Fruit fly (Drosophila melanogaster) whole organism, embryonic: ENCODE results near the gene AP-1mu.

Source experiments
- Abd-B ChIP-seq: fragments of 200-800 bp; sonication (Bioruptor generic); optimal IDR thresholded peaks from 2 replicates; lab custom pipeline; 2018; ENCODE audit warnings: missing biosample characterization, mild to moderate bottlenecking, missing genetic modification characterization, moderate library complexity
- Bteb2 ChIP-seq: fragments of 200-800 bp; sonication (Bioruptor generic); optimal IDR thresholded peaks from 2 replicates; lab custom pipeline; 2016; ENCODE audit warnings: missing biosample characterization, missing genetic modification characterization
- C15 ChIP-seq: fragments of 200-800 bp; sonication (Bioruptor generic); IDR thresholded peaks from 3 replicates; pipeline ENCODE4 v1.3.6; 2022; ENCODE audit warnings: missing biosample characterization, missing genetic modification characterization
- CG10147 ChIP-seq: fragments of 200-800 bp; sonication (Bioruptor generic); optimal IDR thresholded peaks from 2 replicates; lab custom pipeline; 2019; ENCODE audit warnings: missing biosample characterization, mild to moderate bottlenecking, missing genetic modification characterization, moderate library complexity
- CG10366 ChIP-seq: fragments of 200-800 bp; sonication (Bioruptor generic); IDR thresholded peaks from 2 replicates; pipeline ENCODE4 v1.3.6; 2022; ENCODE audit warnings: missing biosample characterization, missing genetic modification characterization
- CG11504 ChIP-seq: fragments of 200-800 bp; sonication (Bioruptor generic); optimal IDR thresholded peaks from 3 replicates; lab custom pipeline; 2019; ENCODE audit warnings: missing biosample characterization, mild to moderate bottlenecking, missing genetic modification characterization, moderate library complexity
- CG11695 ChIP-seq: fragments of 200-800 bp; sonication (Bioruptor generic); IDR thresholded peaks from 3 replicates; pipeline ENCODE4 v1.3.6; 2022; ENCODE audit warnings: missing biosample characterization, missing genetic modification characterization
- CG11696 ChIP-seq: fragments of 200-800 bp; sonication (Bioruptor generic); IDR thresholded peaks from 2 replicates; pipeline ENCODE4 v1.3.6; 2022; ENCODE audit warnings: missing biosample characterization, missing genetic modification characterization
- CG12299 ChIP-seq: fragments of 200-800 bp; sonication (Bioruptor generic); optimal IDR thresholded peaks from 2 replicates; lab custom pipeline; 2018; ENCODE audit warnings: missing biosample characterization, mild to moderate bottlenecking, missing genetic modification characterization
- CG15073 ChIP-seq: fragments of 200-800 bp; sonication (Bioruptor generic); optimal IDR thresholded peaks from 2 replicates; lab custom pipeline; 2016; ENCODE audit warnings: missing biosample characterization, missing genetic modification characterization
- CG1602 ChIP-seq: fragments of 200-800 bp; sonication (Bioruptor generic); optimal IDR thresholded peaks from 3 replicates; lab custom pipeline; 2016; ENCODE audit warnings: missing biosample characterization, missing genetic modification characterization
- CG2120 ChIP-seq: fragments of 200-800 bp; sonication (Bioruptor generic); optimal IDR thresholded peaks from 3 replicates; lab custom pipeline; 2016; ENCODE audit warnings: missing biosample characterization, missing genetic modification characterization
- CG30020 ChIP-seq: fragments of 200-800 bp; optimal IDR thresholded peaks from 2 replicates; lab custom pipeline; 2019; ENCODE audit warnings: missing biosample characterization, mild to moderate bottlenecking, missing genetic modification characterization, moderate library complexity
- CG30431 ChIP-seq: fragments of 200-800 bp; sonication (Bioruptor generic); optimal IDR thresholded peaks from 2 replicates; lab custom pipeline; 2017; ENCODE audit warnings: missing biosample characterization, missing genetic modification characterization
- CG3847 ChIP-seq: fragments of 200-800 bp; sonication (Bioruptor generic); IDR thresholded peaks from 2 replicates; pipeline ENCODE4 v1.3.6; 2022; ENCODE audit warnings: missing biosample characterization, missing genetic modification characterization
- CG42726 ChIP-seq: fragments of 200-800 bp; sonication (Bioruptor generic); IDR thresholded peaks from 2 replicates; pipeline ENCODE4 v1.3.6; 2022; ENCODE audit warnings: missing biosample characterization, missing genetic modification characterization; ENCODE audit not compliant: partially characterized antibody
- CG4617 ChIP-seq: fragments of 200-800 bp; sonication (Bioruptor generic); optimal IDR thresholded peaks from 3 replicates; lab custom pipeline; 2016; ENCODE audit warnings: missing biosample characterization, missing genetic modification characterization, borderline replicate concordance
- CG5245 ChIP-seq: fragments of 200-800 bp; sonication (Bioruptor generic); optimal IDR thresholded peaks from 3 replicates; lab custom pipeline; 2016; ENCODE audit warnings: missing biosample characterization, missing genetic modification characterization
- CG6254 ChIP-seq: fragments of 200-800 bp; sonication (Bioruptor generic); optimal IDR thresholded peaks from 3 replicates; lab custom pipeline; 2017; ENCODE audit warnings: mild to moderate bottlenecking, missing biosample characterization, missing genetic modification reagents, missing genetic modification characterization
- CG6765 ChIP-seq: fragments of 200-800 bp; sonication (Bioruptor generic); optimal IDR thresholded peaks from 3 replicates; lab custom pipeline; 2017; ENCODE audit warnings: missing biosample characterization, mild to moderate bottlenecking, missing genetic modification characterization
- CG7963 ChIP-seq: fragments of 200-800 bp; sonication (Bioruptor generic); IDR thresholded peaks from 3 replicates; pipeline ENCODE4 v1.3.6; 2022; ENCODE audit warnings: missing biosample characterization, missing genetic modification characterization; ENCODE audit not compliant: partially characterized antibody
- CG9932 ChIP-seq: fragments of 200-800 bp; sonication (Bioruptor generic); IDR thresholded peaks from 2 replicates; pipeline ENCODE4 v1.3.6; 2022; ENCODE audit warnings: missing biosample characterization, missing genetic modification characterization
- Dbx ChIP-seq: fragments of 200-800 bp; sonication (Bioruptor generic); IDR thresholded peaks from 3 replicates; pipeline ENCODE4 v1.3.6; 2022; ENCODE audit warnings: missing biosample characterization, missing genetic modification characterization
- Ets97D ChIP-seq: fragments of 200-800 bp; sonication (Bioruptor generic); optimal IDR thresholded peaks from 3 replicates; lab custom pipeline; 2016; ENCODE audit warnings: missing biosample characterization, missing genetic modification characterization
- Jarid2 ChIP-seq: fragments of 200-800 bp; sonication (Bioruptor generic); optimal IDR thresholded peaks from 3 replicates; lab custom pipeline; 2017; ENCODE audit warnings: mild to moderate bottlenecking, missing biosample characterization, missing genetic modification reagents, missing genetic modification characterization
- MTF-1 ChIP-seq: fragments of 200-800 bp; sonication (Bioruptor generic); optimal IDR thresholded peaks from 2 replicates; lab custom pipeline; 2018; ENCODE audit warnings: missing biosample characterization, mild to moderate bottlenecking, missing genetic modification characterization, borderline replicate concordance
- NC2β ChIP-seq: fragments of 200-800 bp; sonication (Bioruptor generic); optimal IDR thresholded peaks from 2 replicates; lab custom pipeline; 2016; ENCODE audit warnings: missing biosample characterization, missing genetic modification characterization
- NK7.1 ChIP-seq: fragments of 200-800 bp; sonication (Bioruptor generic); optimal IDR thresholded peaks from 3 replicates; lab custom pipeline; 2016; ENCODE audit warnings: missing biosample characterization, missing genetic modification characterization
- Rfx ChIP-seq: fragments of 200-800 bp; sonication (Bioruptor generic); IDR thresholded peaks from 2 replicates; pipeline ENCODE4 v1.3.6; 2022; ENCODE audit warnings: missing biosample characterization, missing genetic modification characterization
- Six4 ChIP-seq: fragments of 200-800 bp; sonication (Bioruptor generic); optimal IDR thresholded peaks from 2 replicates; lab custom pipeline; 2016; ENCODE audit warnings: missing biosample characterization, missing genetic modification characterization
- Ssrp ChIP-seq: fragments of 200-800 bp; sonication (Bioruptor generic); optimal IDR thresholded peaks from 2 replicates; lab custom pipeline; 2018; ENCODE audit warnings: missing biosample characterization, mild to moderate bottlenecking, missing genetic modification characterization, moderate library complexity
- dati ChIP-seq: fragments of 200-800 bp; sonication (Bioruptor generic); IDR thresholded peaks from 2 replicates; pipeline ENCODE4 v1.3.6; 2022; ENCODE audit warnings: missing biosample characterization, missing genetic modification characterization
- dmrt99B ChIP-seq: fragments of 200-800 bp; sonication (Bioruptor generic); optimal IDR thresholded peaks from 2 replicates; lab custom pipeline; 2018; ENCODE audit warnings: missing biosample characterization, mild to moderate bottlenecking, missing genetic modification characterization, moderate library complexity
- emc ChIP-seq: fragments of 200-800 bp; sonication (Bioruptor generic); optimal IDR thresholded peaks from 2 replicates; lab custom pipeline; 2016; ENCODE audit warnings: missing biosample characterization, missing genetic modification characterization
- gce ChIP-seq: fragments of 200-800 bp; sonication (Bioruptor generic); IDR thresholded peaks from 3 replicates; pipeline ENCODE4 v1.3.6; 2022; ENCODE audit warnings: missing biosample characterization, missing genetic modification characterization
- gsb ChIP-seq: fragments of 200-800 bp; sonication (Bioruptor generic); IDR thresholded peaks from 2 replicates; pipeline ENCODE4 v1.3.6; 2022; ENCODE audit warnings: missing biosample characterization, missing genetic modification characterization
- gsb-n ChIP-seq: fragments of 200-800 bp; sonication (Bioruptor generic); optimal IDR thresholded peaks from 3 replicates; lab custom pipeline; 2018; ENCODE audit warnings: missing biosample characterization, mild to moderate bottlenecking, missing genetic modification characterization
- hkb ChIP-seq, 2 experiments: fragments of 200-800 bp in 1 of 2; fragments of >200 bp in 1 of 2; sonication (Bioruptor generic) in 1 of 2; IDR thresholded peaks in 1 of 2; optimal IDR thresholded peaks in 1 of 2; 2 replicates each; pipeline versions ENCODE4 v1.3.6 to Lab custom; 2017 to 2022; ENCODE audit warnings: missing biosample characterization in 1 of 2, missing genetic modification characterization in 1 of 2
- ind ChIP-seq: fragments of 200-800 bp; sonication (Bioruptor generic); optimal IDR thresholded peaks from 3 replicates; lab custom pipeline; 2016; ENCODE audit warnings: missing biosample characterization, missing genetic modification characterization
- inv ChIP-seq: fragments of 200-800 bp; sonication (Bioruptor generic); IDR thresholded peaks from 2 replicates; pipeline ENCODE4 v1.3.6; 2022; ENCODE audit warnings: missing biosample characterization, missing genetic modification characterization; ENCODE audit not compliant: partially characterized antibody
- kay ChIP-seq: fragments of 200-800 bp; sonication (Bioruptor generic); optimal IDR thresholded peaks from 2 replicates; lab custom pipeline; 2016; ENCODE audit warnings: missing biosample characterization, missing genetic modification characterization
- lola ChIP-seq, 3 experiments: fragments of >200 bp in 2 of 3; fragments of 200-800 bp in 1 of 3; sonication (Bioruptor generic) in 1 of 3; optimal IDR thresholded peaks; 2 replicates each; lab custom pipeline; 2017 to 2019; ENCODE audit warnings: missing biosample characterization in 3 of 3, missing genetic modification characterization in 3 of 3, mild to moderate bottlenecking in 1 of 3, moderate library complexity in 1 of 3
- luna ChIP-seq: fragments of 200-800 bp; sonication (Bioruptor generic); optimal IDR thresholded peaks from 2 replicates; lab custom pipeline; 2016; ENCODE audit warnings: missing biosample characterization, missing genetic modification characterization
- nerfin-2 ChIP-seq: fragments of 200-800 bp; sonication (Bioruptor generic); IDR thresholded peaks from 2 replicates; pipeline ENCODE4 v1.3.6; 2022; ENCODE audit warnings: missing biosample characterization, missing genetic modification characterization; ENCODE audit not compliant: partially characterized antibody
- nom ChIP-seq: fragments of 200-800 bp; sonication (Bioruptor generic); optimal IDR thresholded peaks from 2 replicates; lab custom pipeline; 2017; ENCODE audit warnings: missing biosample characterization, missing genetic modification characterization, mild to moderate bottlenecking, moderate library complexity, missing genetic modification reagents
- odd ChIP-seq: fragments of 200-800 bp; sonication (Bioruptor generic); optimal IDR thresholded peaks from 2 replicates; lab custom pipeline; 2017; ENCODE audit warnings: missing biosample characterization, mild to moderate bottlenecking, missing genetic modification characterization
- ro ChIP-seq: fragments of 200-800 bp; sonication (Bioruptor generic); IDR thresholded peaks from 2 replicates; pipeline ENCODE4 v1.3.6; 2022; ENCODE audit warnings: missing biosample characterization, missing genetic modification characterization
- scrt ChIP-seq: fragments of 200-800 bp; sonication (Bioruptor generic); optimal IDR thresholded peaks from 2 replicates; lab custom pipeline; 2018; ENCODE audit warnings: missing biosample characterization, mild to moderate bottlenecking, missing genetic modification characterization, moderate library complexity
- sens ChIP-seq: fragments of 200-800 bp; sonication (Bioruptor generic); peaks from one replicate; lab custom pipeline; 2016; ENCODE audit warnings: missing biosample characterization, missing genetic modification characterization

The AP-1mu gene

DNA sequence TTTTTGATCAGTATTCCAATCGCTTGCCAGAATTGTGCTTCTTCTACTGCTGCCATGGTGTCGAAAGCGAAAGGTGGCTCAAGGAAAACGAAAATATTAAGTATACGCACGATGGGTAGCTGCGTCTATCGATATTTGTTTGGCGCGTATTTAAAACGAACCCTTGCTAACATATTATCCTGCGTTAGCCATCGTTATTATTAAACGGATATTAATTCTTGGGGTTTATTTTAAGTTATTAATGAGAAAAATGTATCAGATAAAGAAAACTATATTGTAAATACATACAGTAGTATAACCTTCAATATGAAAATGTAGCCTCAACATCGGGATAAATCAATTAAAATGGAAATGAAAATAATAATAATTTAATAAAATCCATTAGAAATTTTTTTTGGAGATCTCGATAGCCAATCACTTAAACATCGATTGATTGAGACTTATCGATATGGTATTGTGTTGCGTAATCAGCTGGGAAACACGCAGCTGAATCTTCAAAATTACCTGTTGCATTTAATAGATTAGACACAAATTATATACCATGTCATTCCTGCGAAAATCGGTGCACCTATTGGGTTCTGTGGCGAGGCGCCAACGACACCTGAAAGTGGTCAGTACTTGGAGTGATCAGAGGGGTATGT lies 3.9 kb downstream of the AP-1mu start, which contains the start of the genes CG9386 and BckdhA (continued):
- peak; percentile 49 for TF ChIP-seq scrt (GFP tag; lab: Kevin White, UChicago)
- no peak for TF ChIP-seq CG11696 (GFP tag; lab: Robert Waterston, UW)
- TF ChIP-seq Ets97D = peak; percentile 35
- peak; percentile 53; the same call in 2 of the 3 replicates for TF ChIP-seq Dbx (GFP tag; lab: Robert Waterston, UW)
- peak; percentile 28; the same call in 1 of the 2 replicates for TF ChIP-seq CG10366 (GFP tag; lab: Robert Waterston, UW)
- no peak for TF ChIP-seq hkb (optimal IDR thresholded peaks at IDR 0.05; lab: Kevin White, UChicago)
- no peak for TF ChIP-seq hkb (GFP tag; IDR thresholded peaks at IDR 0.05; lab: Robert Waterston, UW)
- peak; percentile 60; the same call in 1 of the 2 replicates for TF ChIP-seq nerfin-2
- no peak for TF ChIP-seq CG11695 (GFP tag; lab: Robert Waterston, UW)
- no peak for TF ChIP-seq gce (GFP tag; lab: Robert Waterston, UW)
- no peak for TF ChIP-seq C15
- no peak for TF ChIP-seq CG6254
- TF ChIP-seq CG30020 = peak; percentile 26
- TF ChIP-seq CG30431 = no peak
- TF ChIP-seq Jarid2 (GFP tag; lab: Kevin White, UChicago) = no peak
- TF ChIP-seq sens = peak; percentile 71
- no peak for TF ChIP-seq CG7963 (GFP tag; lab: Robert Waterston, UW)
- peak; percentile 72 for TF ChIP-seq Rfx (GFP tag; lab: Robert Waterston, UW)
- no peak for TF ChIP-seq dati (GFP tag; lab: Robert Waterston, UW)
- no peak for TF ChIP-seq MTF-1
- peak; percentile 81 for TF ChIP-seq CG2120 (GFP tag; lab: Kevin White, UChicago)
- TF ChIP-seq inv (GFP tag; lab: Robert Waterston, UW) = peak; percentile 54
- TF ChIP-seq nom (GFP tag; lab: Kevin White, UChicago) = no peak
- peak; percentile 11 for TF ChIP-seq kay (GFP tag; lab: Kevin White, UChicago)
- TF ChIP-seq CG10147 (GFP tag; lab: Kevin White, UChicago) = peak; percentile 42
- peak; percentile 48 for TF ChIP-seq odd (GFP tag; lab: Kevin White, UChicago)
- TF ChIP-seq Six4 (GFP tag; lab: Kevin White, UChicago) = no peak
- TF ChIP-seq CG3847 (GFP tag; lab: Robert Waterston, UW) = no peak
- no peak for TF ChIP-seq gsb-n (tag; lab: Kevin White, UChicago)
- TF ChIP-seq CG15073 = no peak
- peak; percentile 30 for TF ChIP-seq CG1602 (GFP tag; lab: Kevin White, UChicago)
- TF ChIP-seq Bteb2 (GFP tag; lab: Kevin White, UChicago) = peak; percentile 35
- peak; percentile 52 for TF ChIP-seq ind
- peak; percentile 80 for TF ChIP-seq CG9932 (GFP tag; lab: Robert Waterston, UW)
- TF ChIP-seq ro (GFP tag; lab: Robert Waterston, UW) = no peak
- peak in 1 of 3 experiments; percentile 48 for TF ChIP-seq lola (GFP tag; optimal IDR thresholded peaks at IDR 0.05; lab: Kevin White, UChicago)
- no peak for TF ChIP-seq gsb (GFP tag; lab: Robert Waterston, UW)
- TF ChIP-seq CG5245 (GFP tag; lab: Kevin White, UChicago) = peak; percentile 0
- peak; percentile 11 for TF ChIP-seq NC2β
- peak; percentile 27 for TF ChIP-seq CG6765
- peak; percentile 50; the same call in 1 of the 2 replicates for TF ChIP-seq CG42726 (GFP tag; lab: Robert Waterston, UW)
- no peak for TF ChIP-seq CG11504 (tag; lab: Kevin White, UChicago)
- no peak for TF ChIP-seq emc (GFP tag; lab: Kevin White, UChicago)
- TF ChIP-seq CG12299 (tag; lab: Kevin White, UChicago) = no peak
- TF ChIP-seq NK7.1 (GFP tag; lab: Kevin White, UChicago) = no peak
- no peak for TF ChIP-seq luna
- peak; percentile 35 for TF ChIP-seq Ssrp (tag; lab: Kevin White, UChicago)
- no peak for TF ChIP-seq Abd-B
- no peak for TF ChIP-seq dmrt99B
- TF ChIP-seq CG4617 (GFP tag; lab: Kevin White, UChicago) = no peak
